Worm (Caenorhabditis elegans): Measurements from ENCODE around the gene snu-13.
A peak's percentile ranks its signal among the peaks of the same experiment; 100 is the strongest.

snu-13 gene

DNA sequence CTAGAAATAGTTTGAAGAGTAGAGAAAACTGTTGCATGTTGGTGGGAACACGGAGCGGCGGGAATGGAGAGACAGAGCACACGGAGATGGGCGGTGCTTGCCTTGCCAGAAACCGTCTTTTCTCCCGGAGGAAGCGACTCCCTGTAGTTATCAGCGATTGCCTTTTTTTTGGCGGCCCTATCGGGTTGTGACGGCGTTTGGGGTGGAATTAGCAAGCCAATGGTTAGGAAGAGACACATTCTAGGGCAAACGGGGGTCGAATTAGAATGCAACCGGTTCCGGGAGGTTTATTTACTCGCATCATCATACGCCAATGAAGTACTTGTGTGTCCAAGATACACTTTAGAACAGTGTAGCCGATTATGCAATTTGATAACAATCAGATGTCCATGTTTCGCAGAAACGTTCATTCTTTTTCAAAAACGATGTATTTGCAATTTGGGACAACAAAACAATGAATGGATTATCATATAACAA is 756 bp downstream of the snu-13 start, which contains the start of gene lact-3:
Gene lact-3, minus strand, starts transcription at position 51 of the 477 bp plus-strand sequence.
- no peak for TF ChIP-seq R02D3.7 (tag; optimal IDR thresholded peaks at IDR 0.05)
- TF ChIP-seq aly-2 (tag; optimal IDR thresholded peaks at IDR 0.05): peak; percentile 29
- TF ChIP-seq nhr-76 (tag; optimal IDR thresholded peaks at IDR 0.05): no peak
- no peak for TF ChIP-seq unc-39 (tag; optimal IDR thresholded peaks at IDR 0.05)
- TF ChIP-seq ama-1 (optimal IDR thresholded peaks at IDR 0.05): peak; percentile 48
- TF ChIP-seq nhr-12 (tag; optimal IDR thresholded peaks at IDR 0.05): no peak
- no peak for TF ChIP-seq nhr-11 (tag; optimal IDR thresholded peaks at IDR 0.05)
- TF ChIP-seq fos-1 (tag; optimal IDR thresholded peaks at IDR 0.05): no peak
- TF ChIP-seq nhr-43 (tag; optimal IDR thresholded peaks at IDR 0.05; ENCODE audit: poor library complexity, severe bottlenecking): no peak
- no peak for TF ChIP-seq unc-62 (GFP tag; optimal IDR thresholded peaks at IDR 0.05)
- TF ChIP-seq ZK546.5 (tag; optimal IDR thresholded peaks at IDR 0.05): no peak
- TF ChIP-seq eor-1 (tag; optimal IDR thresholded peaks at IDR 0.05): no peak
- TF ChIP-seq ceh-82 (tag; optimal IDR thresholded peaks at IDR 0.05): no peak
- no peak for TF ChIP-seq zag-1 (tag; optimal IDR thresholded peaks at IDR 0.05)
- peak; percentile 70 for TF ChIP-seq elt-2 (tag; optimal IDR thresholded peaks at IDR 0.05)
- TF ChIP-seq nhr-23 (tag; optimal IDR thresholded peaks at IDR 0.05): peak; percentile 69
- peak; percentile 42 for TF ChIP-seq nhr-25 (tag; optimal IDR thresholded peaks at IDR 0.05)
- TF ChIP-seq lin-15B (tag; optimal IDR thresholded peaks at IDR 0.05): no peak
- TF ChIP-seq jun-1 (tag; optimal IDR thresholded peaks at IDR 0.05): peak; percentile 25
- TF ChIP-seq pha-4 (tag; optimal IDR thresholded peaks at IDR 0.05): no peak
- no peak for TF ChIP-seq mdl-1 (tag; optimal IDR thresholded peaks at IDR 0.05)
- TF ChIP-seq fkh-2 (tag; optimal IDR thresholded peaks at IDR 0.05): no peak
- TF ChIP-seq lsy-12 (tag; optimal IDR thresholded peaks at IDR 0.05): no peak

DNA sequence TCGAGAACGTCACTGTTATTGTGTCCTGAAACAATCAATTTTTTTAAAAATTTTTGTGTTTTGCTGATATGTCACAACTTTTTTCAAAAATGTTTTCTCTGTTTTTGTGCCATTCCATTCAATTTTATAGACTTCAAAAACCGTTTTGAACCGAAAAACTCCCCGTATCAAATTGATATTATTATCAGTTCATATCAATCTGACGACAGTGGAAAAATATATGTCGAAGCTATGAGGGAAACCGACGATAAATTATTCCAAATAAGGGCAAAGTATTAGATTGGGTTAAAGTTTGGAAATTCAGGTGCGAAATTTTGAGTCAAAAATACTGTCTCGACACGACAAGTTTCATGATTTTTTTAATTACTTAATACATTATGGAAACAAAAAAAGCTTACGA is 2.0 kb downstream of the snu-13 start:
- TF ChIP-seq daf-12 (tag; optimal IDR thresholded peaks at IDR 0.05) (no peak), elt-2 (tag; optimal IDR thresholded peaks at IDR 0.05) (peak; percentile 58)

DNA sequence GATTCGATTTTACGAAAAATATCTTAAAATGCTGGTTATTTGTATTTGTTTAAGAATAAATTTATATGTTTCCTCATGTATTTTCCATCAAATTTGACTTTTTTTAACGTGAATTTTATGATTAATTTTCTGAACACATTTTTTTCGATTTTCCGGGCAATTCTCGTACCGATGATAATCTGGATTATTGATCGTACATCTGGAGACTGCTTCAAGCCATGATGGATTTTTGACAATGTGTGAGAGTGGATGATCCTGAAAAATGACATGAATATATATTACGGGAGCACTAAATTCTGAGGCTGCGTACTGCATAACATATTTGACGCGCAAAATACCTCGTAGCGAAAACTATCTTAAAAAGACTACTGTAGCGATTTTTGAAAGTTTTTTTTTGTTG is 4.0 kb downstream of the snu-13 start:
- TF ChIP-seq skn-1 (tag; optimal IDR thresholded peaks at IDR 0.05) (no peak), nhr-237 (tag; optimal IDR thresholded peaks at IDR 0.05) (no peak), unc-39 (tag; optimal IDR thresholded peaks at IDR 0.05) (no peak), tbx-2 (tag; optimal IDR thresholded peaks at IDR 0.05) (no peak), elt-1 (tag; optimal IDR thresholded peaks at IDR 0.05) (no peak), nhr-12 (tag; optimal IDR thresholded peaks at IDR 0.05) (no peak), mdl-1 (tag; optimal IDR thresholded peaks at IDR 0.05) (no peak), nhr-28 (tag; optimal IDR thresholded peaks at IDR 0.05) (no peak), daf-12 (tag; optimal IDR thresholded peaks at IDR 0.05) (no peak), ceh-28 (tag; optimal IDR thresholded peaks at IDR 0.05) (no peak)

DNA sequence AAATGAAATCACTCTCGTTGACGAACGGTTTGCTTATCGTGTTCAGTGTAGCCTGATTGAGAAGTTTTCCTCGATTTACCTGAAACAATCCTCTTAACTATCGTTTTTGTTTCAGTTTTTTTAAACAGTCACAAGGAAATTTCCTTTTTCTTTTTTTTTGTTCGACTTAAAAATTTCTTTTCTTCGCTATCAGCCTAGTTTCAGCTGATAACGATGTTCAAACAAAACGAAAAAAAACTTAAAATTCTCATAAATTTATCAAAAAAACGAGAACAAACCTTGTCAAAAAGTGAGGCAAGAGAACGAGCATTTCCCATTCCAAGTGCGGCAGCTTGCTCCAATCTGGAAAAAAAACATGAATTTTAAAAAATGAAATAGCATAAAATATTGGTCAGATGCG is 4.9 kb downstream of the snu-13 start:
- TF ChIP-seq elt-3 (tag; optimal IDR thresholded peaks at IDR 0.05) (no peak), pqm-1 (tag; optimal IDR thresholded peaks at IDR 0.05) (peak; percentile 7), R02D3.7 (tag; optimal IDR thresholded peaks at IDR 0.05) (no peak), elt-2 (tag; optimal IDR thresholded peaks at IDR 0.05) (peak; percentile 66), sea-2 (GFP tag; optimal IDR thresholded peaks at IDR 0.05) (no peak), ZK546.5 (tag; optimal IDR thresholded peaks at IDR 0.05) (no peak), ama-1 (optimal IDR thresholded peaks at IDR 0.05) (no peak), pha-4 (tag; optimal IDR thresholded peaks at IDR 0.05) (peak; percentile 33)

DNA sequence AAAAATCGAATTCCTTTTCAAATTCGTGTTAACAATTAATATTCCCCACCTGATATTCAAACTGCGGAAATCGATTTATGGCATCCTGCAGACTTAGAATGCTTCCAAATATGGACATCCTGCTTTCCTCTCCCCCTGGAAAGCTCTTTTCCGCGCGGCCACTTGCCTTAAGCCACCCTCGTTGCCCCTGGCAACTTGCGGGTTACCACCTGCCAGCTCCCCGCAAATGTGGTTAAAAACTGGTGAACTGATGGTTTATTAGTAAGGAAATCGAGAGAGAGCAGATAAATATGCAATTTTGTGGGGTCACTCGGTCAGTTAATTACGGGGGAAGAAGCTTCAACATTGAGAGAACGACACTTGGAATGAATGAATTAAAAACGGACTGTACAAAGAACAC is 6.3 kb downstream of the snu-13 start, which contains the start of gene nphp-1:
Gene nphp-1, minus strand, starts transcription at position 145 of the 400 bp plus-strand sequence.
- TF ChIP-seq egl-5 (tag; optimal IDR thresholded peaks at IDR 0.05): no peak
- no peak for TF ChIP-seq lsy-12 (tag; optimal IDR thresholded peaks at IDR 0.05)
- TF ChIP-seq elt-2 (tag; optimal IDR thresholded peaks at IDR 0.05): no peak
- TF ChIP-seq nhr-77 (tag; optimal IDR thresholded peaks at IDR 0.05): no peak
- no peak for TF ChIP-seq R02D3.7 (tag; optimal IDR thresholded peaks at IDR 0.05)
- no peak for TF ChIP-seq zag-1 (tag; optimal IDR thresholded peaks at IDR 0.05)

Measured in whole organism, L3 larva.